Worm (Caenorhabditis elegans) whole organism, mixed stage, embryonic: ENCODE measurements around the gene F53C3.3.

Source experiments
- M03D4.4 ChIP-seq: sonication (generic microtip); optimal IDR thresholded peaks from 2 replicates; lab custom pipeline; 2017; ENCODE audit warnings: mild to moderate bottlenecking, missing genetic modification characterization, missing compliant biosample characterization
- elt-3 ChIP-seq: fragments of 150-350 bp; optimal IDR thresholded peaks from 2 replicates; lab custom pipeline; 2014; ENCODE audit warnings: missing biosample characterization, missing genetic modification characterization
- ham-2 ChIP-seq: fragments of 200-800 bp; sonication (Bioruptor generic); optimal IDR thresholded peaks from 2 replicates; lab custom pipeline; 2018; ENCODE audit warnings: mild to moderate bottlenecking, missing genetic modification characterization, missing compliant biosample characterization
- lsy-2 ChIP-seq: fragments of 150-350 bp; optimal IDR thresholded peaks from 2 replicates; lab custom pipeline; 2014; ENCODE audit warnings: missing biosample characterization, missing genetic modification characterization
- nhr-12 ChIP-seq: fragments of 150-350 bp; optimal IDR thresholded peaks from 2 replicates; lab custom pipeline; 2014; ENCODE audit warnings: missing biosample characterization, missing genetic modification characterization
- nhr-28 ChIP-seq: fragments of 150-350 bp; optimal IDR thresholded peaks from 2 replicates; lab custom pipeline; 2014; ENCODE audit warnings: missing biosample characterization, missing genetic modification characterization
- nhr-76 ChIP-seq: sonication (generic microtip); optimal IDR thresholded peaks from 2 replicates; lab custom pipeline; 2017; ENCODE audit warnings: missing biosample characterization, missing genetic modification characterization
- sem-2 ChIP-seq: fragments of 200-800 bp; sonication (Bioruptor generic); optimal IDR thresholded peaks from 2 replicates; lab custom pipeline; 2018; ENCODE audit warnings: mild to moderate bottlenecking, missing genetic modification characterization, missing compliant biosample characterization
- snpc-4 ChIP-seq: fragments of 150-350 bp; optimal IDR thresholded peaks from 2 replicates; lab custom pipeline; 2014; ENCODE audit warnings: missing biosample characterization, missing genetic modification characterization
- ztf-11 ChIP-seq: fragments of 150-350 bp; optimal IDR thresholded peaks from 2 replicates; lab custom pipeline; 2014; ENCODE audit warnings: missing biosample characterization, missing genetic modification characterization

DNA sequence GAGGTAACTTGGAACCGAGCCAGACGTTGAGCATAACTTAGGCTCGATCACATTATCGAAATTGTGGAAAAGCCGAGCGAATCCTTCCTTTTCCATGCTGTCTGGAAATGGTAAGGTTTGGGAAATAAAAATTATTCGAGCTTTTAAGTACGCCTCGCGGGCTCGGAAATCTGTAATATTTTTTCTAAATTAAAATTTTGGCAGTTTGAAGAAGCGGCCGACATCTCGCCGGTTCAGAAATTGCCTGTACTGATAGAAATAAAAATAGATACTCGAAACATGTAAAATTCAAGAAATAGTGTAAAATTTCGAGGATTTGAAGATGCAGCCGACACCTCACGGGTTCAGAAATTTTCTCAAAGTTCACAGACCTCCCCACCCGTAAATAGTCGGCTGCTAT, 8.1 kb downstream of the F53C3.3 start, which contains the start of gene bcmo-2:
- TF ChIP-seq elt-3 (tag; lab: Kevin White, UChicago) (no peak), nhr-28 (tag; lab: Kevin White, UChicago) (no peak), lsy-2 (tag; lab: Kevin White, UChicago) (no peak), nhr-12 (tag; lab: Kevin White, UChicago) (no peak), ztf-11 (tag; lab: Kevin White, UChicago) (no peak), M03D4.4 (tag; lab: Kevin White, UChicago) (no peak), nhr-76 (tag; lab: Kevin White, UChicago) (no peak), sem-2 (no peak), ham-2 (no peak), snpc-4 (tag; lab: Kevin White, UChicago) (no peak)
